Fruit fly (Drosophila melanogaster) S2 (cell line): Measurements from ENCODE around the gene CG11977.

ENCODE experiments used
- CG8478 ChIP-seq: fragments of >200 bp; optimal IDR thresholded peaks from 2 replicates; lab custom pipeline; 2018
- CTCF ChIP-seq, 2 experiments: fragments of >200 bp; optimal IDR thresholded peaks; 2 replicates each; lab custom pipeline; 2018

Gene CG11977

dm6 chr3R:8998243-8998642 lies 746 bp downstream of the CG11977 start:
- no peak for TF ChIP-seq CG8478
- TF ChIP-seq CTCF (optimal IDR thresholded peaks at IDR 0.05; lab: Kevin White, UChicago) = no peak

- TF ChIP-seq CG8478 = no peak
- no peak for TF ChIP-seq CTCF (optimal IDR thresholded peaks at IDR 0.05; lab: Kevin White, UChicago)
Measured at dm6 chr3R:9001720-9002240, 4.3 kb downstream of the CG11977 start.

dm6 chr3R:9002542-9002941 lies 5.0 kb downstream of the CG11977 start:
- TF ChIP-seq CTCF (optimal IDR thresholded peaks at IDR 0.05; lab: Kevin White, UChicago) = no peak
- TF ChIP-seq CG8478 = no peak

dm6 chr3R:9003600-9004223 lies 6.2 kb downstream of the CG11977 start, which contains the start of the genes CG31100 and CG11980:
Gene CG31100 (minus strand): TSS chr3R:9003650.
Gene CG11980 (plus strand): TSS chr3R:9004017.
- TF ChIP-seq CTCF (optimal IDR thresholded peaks at IDR 0.05; lab: Kevin White, UChicago) (peak in 1 of 2 experiments; percentile 30), CG8478 (no peak)

- TF ChIP-seq CTCF (optimal IDR thresholded peaks at IDR 0.05; lab: Kevin White, UChicago) (no peak), CG8478 (no peak)
Measured at dm6 chr3R:9006129-9006528, 8.6 kb downstream of the CG11977 start, which contains the start of the genes Prosbeta3 and Iru. Gene Prosbeta3 (minus strand): TSS chr3R:9006226. Gene Iru (plus strand): TSS chr3R:9006456.

dm6 chr3R:9007258-9007657 lies 9.8 kb downstream of the CG11977 start:
- no peak for TF ChIP-seq CG8478
- no peak for TF ChIP-seq CTCF (optimal IDR thresholded peaks at IDR 0.05; lab: Kevin White, UChicago)

- TF ChIP-seq CG8478 (no peak), CTCF (optimal IDR thresholded peaks at IDR 0.05; lab: Kevin White, UChicago) (no peak)
Measured at dm6 chr3R:9008202-9008601, 10.7 kb downstream of the CG11977 start, which contains the start of gene CG11983. Gene CG11983 (plus strand): TSS chr3R:9008321.

dm6 chr3R:9010695-9011094 lies 13.2 kb downstream of the CG11977 start:
- TF ChIP-seq CTCF (optimal IDR thresholded peaks at IDR 0.05; lab: Kevin White, UChicago) (no peak), CG8478 (no peak)

dm6 chr3R:9011708-9012107 lies 14.2 kb downstream of the CG11977 start:
- TF ChIP-seq CG8478 = no peak
- no peak for TF ChIP-seq CTCF (optimal IDR thresholded peaks at IDR 0.05; lab: Kevin White, UChicago)

dm6 chr3R:9013765-9014380 lies 16.4 kb downstream of the CG11977 start:
- TF ChIP-seq CG8478 (no peak), CTCF (optimal IDR thresholded peaks at IDR 0.05; lab: Kevin White, UChicago) (no peak)

dm6 chr3R:9014859-9015466 lies 17.5 kb downstream of the CG11977 start, which contains the start of the genes Kcmf1, Sf3b5 and CG11986:
Gene Kcmf1 (minus strand): TSS chr3R:9014909.
Gene Sf3b5 (minus strand): TSS chr3R:9015341.
Gene CG11986 (plus strand): TSS chr3R:9015446.
- TF ChIP-seq CG8478 = no peak
- TF ChIP-seq CTCF (optimal IDR thresholded peaks at IDR 0.05; lab: Kevin White, UChicago) = no peak

- TF ChIP-seq CG8478 (no peak), CTCF (optimal IDR thresholded peaks at IDR 0.05; lab: Kevin White, UChicago) (no peak)
Measured at dm6 chr3R:9016869-9017268, 19.4 kb downstream of the CG11977 start.

dm6 chr3R:9019689-9020138 lies 22.2 kb downstream of the CG11977 start, which contains the start of gene tgo:
Gene tgo (minus strand): TSS chr3R:9020022.
- peak; percentile 15 to 47 for TF ChIP-seq CTCF (optimal IDR thresholded peaks at IDR 0.05; lab: Kevin White, UChicago)
- no peak for TF ChIP-seq CG8478

- TF ChIP-seq CTCF (optimal IDR thresholded peaks at IDR 0.05; lab: Kevin White, UChicago) (no peak), CG8478 (no peak)
Measured at dm6 chr3R:9023934-9024333, 26.4 kb downstream of the CG11977 start.

- TF ChIP-seq CTCF (optimal IDR thresholded peaks at IDR 0.05; lab: Kevin White, UChicago) (no peak), CG8478 (no peak)
Measured at dm6 chr3R:9024835-9025510, 27.5 kb downstream of the CG11977 start.
